Worm (Caenorhabditis elegans) whole organism, young adult: ENCODE results near the gene C25H3.17.

Source experiments
- B0261.1 ChIP-seq: sonication (generic microtip); optimal IDR thresholded peaks from 2 replicates; lab custom pipeline; 2016; ENCODE audit warnings: mild to moderate bottlenecking, missing genetic modification characterization, moderate library complexity, missing compliant biosample characterization
- B0336.3 ChIP-seq: fragments of 200-800 bp; sonication (Bioruptor generic); IDR thresholded peaks from 2 replicates; pipeline ENCODE4 v1.3.6; 2022; ENCODE audit warnings: missing genetic modification characterization, missing compliant biosample characterization
- C17E4.6 ChIP-seq: fragments of 200-800 bp; sonication (Bioruptor generic); IDR thresholded peaks from 2 replicates; pipeline ENCODE4 v1.3.6; 2022; ENCODE audit warnings: missing genetic modification reagents, missing genetic modification characterization, missing compliant biosample characterization
- F10E7.11 ChIP-seq: sonication (generic microtip); optimal IDR thresholded peaks from 2 replicates; lab custom pipeline; 2017; ENCODE audit warnings: mild to moderate bottlenecking, missing genetic modification characterization, moderate library complexity, missing compliant biosample characterization
- F37B4.10 ChIP-seq: fragments of 200-800 bp; sonication (Bioruptor generic); IDR thresholded peaks from 2 replicates; pipeline ENCODE4 v1.3.6; 2022; ENCODE audit warnings: missing genetic modification characterization, missing compliant biosample characterization
- F39B2.1 ChIP-seq: fragments of 200-800 bp; sonication (Bioruptor generic); IDR thresholded peaks from 2 replicates; pipeline ENCODE4 v1.3.6; 2022; ENCODE audit warnings: missing genetic modification reagents, missing genetic modification characterization, missing compliant biosample characterization
- F49E8.2 ChIP-seq: sonication (generic microtip); optimal IDR thresholded peaks from 3 replicates; lab custom pipeline; 2017; ENCODE audit warnings: missing genetic modification characterization, mild to moderate bottlenecking, missing compliant biosample characterization, antibody characterized with exemption, moderate library complexity; ENCODE audit not compliant: insufficient read depth
- F55B11.4 ChIP-seq: sonication (generic microtip); optimal IDR thresholded peaks from 2 replicates; lab custom pipeline; 2016; ENCODE audit warnings: missing compliant biosample characterization, missing genetic modification characterization, borderline replicate concordance; ENCODE audit not compliant: insufficient read depth
- F57C9.4 ChIP-seq: sonication (generic microtip); optimal IDR thresholded peaks from 2 replicates; lab custom pipeline; 2017; ENCODE audit warnings: mild to moderate bottlenecking, missing genetic modification characterization, missing compliant biosample characterization
- K12H6.12 ChIP-seq: fragments of 200-800 bp; sonication (Bioruptor generic); optimal IDR thresholded peaks from 2 replicates; lab custom pipeline; 2018; ENCODE audit warnings: mild to moderate bottlenecking, missing genetic modification characterization, missing compliant biosample characterization
- T07F8.4 ChIP-seq: sonication (generic microtip); optimal IDR thresholded peaks from 2 replicates; lab custom pipeline; 2016; ENCODE audit warnings: mild to moderate bottlenecking, missing genetic modification characterization, moderate library complexity, missing compliant biosample characterization
- T26A5.8 ChIP-seq: sonication (generic microtip); optimal IDR thresholded peaks from 2 replicates; lab custom pipeline; 2016; ENCODE audit warnings: missing genetic modification characterization, missing compliant biosample characterization
- Y53F4B.3 ChIP-seq: fragments of 200-800 bp; sonication (Bioruptor generic); IDR thresholded peaks from 2 replicates; pipeline ENCODE4 v1.3.6; 2022; ENCODE audit warnings: missing genetic modification reagents, missing genetic modification characterization, missing compliant biosample characterization
- Y67H2A.10 ChIP-seq: fragments of 200-800 bp; sonication (Bioruptor generic); conservative IDR thresholded peaks from 2 replicates; pipeline ENCODE4 v1.3.6; 2022; ENCODE audit warnings: missing genetic modification reagents, missing genetic modification characterization, missing compliant biosample characterization
- ZK185.1 ChIP-seq: sonication (generic microtip); optimal IDR thresholded peaks from 2 replicates; lab custom pipeline; 2016; ENCODE audit warnings: mild to moderate bottlenecking, missing genetic modification characterization, missing compliant biosample characterization; ENCODE audit not compliant: poor library complexity, severe bottlenecking
- ama-1 ChIP-seq, 3 experiments: fragments of 150-350 bp in 1 of 3; sonication (generic microtip) in 2 of 3; optimal IDR thresholded peaks; 2 replicates each; lab custom pipeline; 2014 to 2018; ENCODE audit warnings: missing biosample characterization in 2 of 3, missing genetic modification characterization in 2 of 3, missing genetic modification reagents in 2 of 3
- aptf-3 ChIP-seq: fragments of 200-800 bp; sonication (Bioruptor generic); IDR thresholded peaks from 2 replicates; pipeline ENCODE4 v1.3.6; 2022; ENCODE audit warnings: missing genetic modification characterization, missing compliant biosample characterization
- attf-6 ChIP-seq: fragments of 200-800 bp; sonication (Bioruptor generic); IDR thresholded peaks from 2 replicates; pipeline ENCODE4 v1.3.6; 2022; ENCODE audit warnings: missing genetic modification reagents, missing genetic modification characterization, missing compliant biosample characterization
- cebp-1 ChIP-seq, 2 experiments: fragments of 200-800 bp in 1 of 2; sonication (Bioruptor generic) in 1 of 2; sonication (generic microtip) in 1 of 2; IDR thresholded peaks in 1 of 2; optimal IDR thresholded peaks in 1 of 2; 2 replicates each; pipeline versions ENCODE4 v1.3.6 to Lab custom; 2017 to 2022; ENCODE audit warnings: missing compliant biosample characterization in 2 of 2, missing genetic modification characterization in 2 of 2, mild to moderate bottlenecking in 1 of 2, missing genetic modification reagents in 1 of 2, moderate library complexity in 1 of 2
- ceh-40 ChIP-seq: fragments of 200-800 bp; sonication (Bioruptor generic); IDR thresholded peaks from 2 replicates; pipeline ENCODE4 v1.3.6; 2022; ENCODE audit warnings: missing genetic modification characterization, missing compliant biosample characterization
- ceh-58 ChIP-seq: fragments of 200-800 bp; sonication (Bioruptor generic); IDR thresholded peaks from 2 replicates; pipeline ENCODE4 v1.3.6; 2022; ENCODE audit warnings: missing genetic modification characterization, missing compliant biosample characterization
- ceh-91 ChIP-seq: fragments of 200-800 bp; sonication (Bioruptor generic); IDR thresholded peaks from 2 replicates; pipeline ENCODE4 v1.3.6; 2022; ENCODE audit warnings: missing genetic modification reagents, missing genetic modification characterization, missing compliant biosample characterization
- chd-7 ChIP-seq: sonication (generic microtip); optimal IDR thresholded peaks from 2 replicates; lab custom pipeline; 2016; ENCODE audit warnings: mild to moderate bottlenecking, missing genetic modification characterization, moderate library complexity, missing compliant biosample characterization
- dpl-1 ChIP-seq: fragments of 150-350 bp; optimal IDR thresholded peaks from 2 replicates; lab custom pipeline; 2014; ENCODE audit warnings: missing biosample characterization, missing genetic modification reagents, missing genetic modification characterization
- ekl-4 ChIP-seq: fragments of 200-800 bp; sonication (Bioruptor generic); IDR thresholded peaks from 2 replicates; pipeline ENCODE4 v1.3.6; 2022; ENCODE audit warnings: missing genetic modification reagents, missing genetic modification characterization, missing compliant biosample characterization
- fkh-3 ChIP-seq: sonication (generic microtip); optimal IDR thresholded peaks from 2 replicates; lab custom pipeline; 2016; ENCODE audit warnings: mild to moderate bottlenecking, missing genetic modification characterization, missing compliant biosample characterization
- gei-17 ChIP-seq: fragments of 200-800 bp; sonication (Bioruptor generic); optimal IDR thresholded peaks from 2 replicates; lab custom pipeline; 2018; ENCODE audit warnings: mild to moderate bottlenecking, missing genetic modification characterization, missing compliant biosample characterization
- hmg-20 ChIP-seq: fragments of 200-800 bp; sonication (Bioruptor generic); IDR thresholded peaks from 2 replicates; pipeline ENCODE4 v1.3.6; 2022; ENCODE audit warnings: missing genetic modification reagents, missing genetic modification characterization, missing compliant biosample characterization
- hrde-1 ChIP-seq: sonication (generic microtip); optimal IDR thresholded peaks from 2 replicates; lab custom pipeline; 2016; ENCODE audit warnings: missing genetic modification characterization, mild to moderate bottlenecking, missing compliant biosample characterization, moderate library complexity, missing genotype, missing genetic modification reagents, borderline replicate concordance
- hsf-1 ChIP-seq: fragments of 200-800 bp; sonication (Bioruptor generic); IDR thresholded peaks from 2 replicates; pipeline ENCODE4 v1.3.6; 2022; ENCODE audit warnings: missing genetic modification reagents, missing genetic modification characterization, missing compliant biosample characterization
- madf-6 ChIP-seq: fragments of 200-800 bp; sonication (Bioruptor generic); IDR thresholded peaks from 2 replicates; pipeline ENCODE4 v1.3.6; 2022; ENCODE audit warnings: missing genetic modification reagents, missing genetic modification characterization, missing compliant biosample characterization
- mel-28 ChIP-seq: sonication (generic microtip); optimal IDR thresholded peaks from 2 replicates; lab custom pipeline; 2016; ENCODE audit warnings: borderline replicate concordance, mild to moderate bottlenecking, missing genetic modification characterization, missing compliant biosample characterization
- nfya-1 ChIP-seq: sonication (generic microtip); optimal IDR thresholded peaks from 2 replicates; lab custom pipeline; 2017; ENCODE audit warnings: antibody characterized with exemption, missing compliant biosample characterization, missing genetic modification characterization, borderline replicate concordance; ENCODE audit not compliant: insufficient read depth
- nfyb-1 ChIP-seq: fragments of 200-800 bp; sonication (Bioruptor generic); IDR thresholded peaks from 2 replicates; pipeline ENCODE4 v1.3.6; 2022; ENCODE audit warnings: missing genetic modification reagents, missing genetic modification characterization, missing compliant biosample characterization
- nhr-120 ChIP-seq: fragments of 200-800 bp; sonication (Bioruptor generic); IDR thresholded peaks from 2 replicates; pipeline ENCODE4 v1.3.6; 2022; ENCODE audit warnings: missing genetic modification characterization, missing compliant biosample characterization
- nhr-27 ChIP-seq: fragments of 200-800 bp; sonication (Bioruptor generic); optimal IDR thresholded peaks from 2 replicates; lab custom pipeline; 2018; ENCODE audit warnings: mild to moderate bottlenecking, missing genetic modification characterization, moderate library complexity, missing compliant biosample characterization
- nhr-80 ChIP-seq: sonication (generic microtip); optimal IDR thresholded peaks from 2 replicates; lab custom pipeline; 2016; ENCODE audit warnings: missing genetic modification characterization, missing compliant biosample characterization
- nhr-90 ChIP-seq: sonication (generic microtip); optimal IDR thresholded peaks from 2 replicates; lab custom pipeline; 2016; ENCODE audit warnings: missing genotype, mild to moderate bottlenecking, missing genetic modification characterization, missing compliant biosample characterization
- rcor-1 ChIP-seq: fragments of 200-800 bp; sonication (Bioruptor generic); IDR thresholded peaks from 2 replicates; pipeline ENCODE4 v1.3.6; 2022; ENCODE audit warnings: missing genetic modification reagents, missing genetic modification characterization, missing compliant biosample characterization
- rec-8 ChIP-seq, 2 experiments: sonication (generic microtip); optimal IDR thresholded peaks; 2 replicates each; lab custom pipeline; 2016; ENCODE audit warnings: mild to moderate bottlenecking in 2 of 2, missing genetic modification characterization in 2 of 2, missing genetic modification reagents in 2 of 2, missing genotype in 2 of 2, missing biosample characterization in 1 of 2, missing compliant biosample characterization in 1 of 2, moderate library complexity in 1 of 2
- rpc-1 ChIP-seq, 2 experiments: fragments of 150-350 bp in 1 of 2; sonication (generic microtip) in 1 of 2; optimal IDR thresholded peaks; 2 replicates each; lab custom pipeline; 2014 to 2018; ENCODE audit warnings: missing biosample characterization in 1 of 2, missing genetic modification characterization in 1 of 2, missing genetic modification reagents in 1 of 2, missing genotype in 1 of 2
- somi-1 ChIP-seq: fragments of 200-800 bp; sonication (Bioruptor generic); optimal IDR thresholded peaks from 2 replicates; lab custom pipeline; 2018; ENCODE audit warnings: mild to moderate bottlenecking, missing genetic modification characterization, missing compliant biosample characterization
- tbx-9 ChIP-seq: sonication (generic microtip); optimal IDR thresholded peaks from 2 replicates; lab custom pipeline; 2016; ENCODE audit warnings: borderline replicate concordance, missing genetic modification characterization, inconsistent platforms, missing compliant biosample characterization
- unc-62 ChIP-seq: fragments of 150-350 bp; optimal IDR thresholded peaks from 2 replicates; lab custom pipeline; 2014; ENCODE audit warnings: missing biosample characterization, missing genetic modification reagents, missing genetic modification characterization
- xnd-1 ChIP-seq: sonication (generic microtip); optimal IDR thresholded peaks from 2 replicates; lab custom pipeline; 2016; ENCODE audit warnings: missing genotype, missing genetic modification reagents, missing genetic modification characterization, missing compliant biosample characterization
- ztf-22 ChIP-seq: fragments of 200-800 bp; sonication (Bioruptor generic); optimal IDR thresholded peaks from 2 replicates; lab custom pipeline; 2018; ENCODE audit warnings: mild to moderate bottlenecking, missing genetic modification characterization, moderate library complexity, missing compliant biosample characterization
- ztf-25 ChIP-seq: fragments of 200-800 bp; sonication (Bioruptor generic); IDR thresholded peaks from 2 replicates; pipeline ENCODE4 v1.3.6; 2022; ENCODE audit warnings: missing genetic modification reagents, missing genetic modification characterization, missing compliant biosample characterization

The C25H3.17 gene

DNA sequence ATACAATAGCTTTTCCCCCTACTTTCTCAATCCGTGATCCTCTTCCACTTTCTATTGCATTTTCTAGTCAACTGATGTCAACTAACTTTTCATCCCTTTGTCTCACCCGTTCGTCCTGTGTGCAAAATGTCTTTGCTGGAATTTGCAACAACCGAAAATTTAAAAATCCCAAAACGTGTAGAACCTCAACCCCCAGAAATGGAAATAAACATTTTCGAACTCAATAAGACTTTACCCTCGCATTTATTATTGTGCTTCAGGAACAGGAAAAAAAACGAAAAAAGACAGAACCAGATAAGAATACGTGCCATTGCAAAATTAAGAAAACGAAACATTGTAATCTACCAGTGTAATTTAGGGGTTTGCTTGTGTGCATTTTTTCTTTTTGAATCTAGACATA lies 42.6 kb upstream of the C25H3.17 start (continued):
- TF ChIP-seq rcor-1 (GFP tag; lab: Robert Waterston, UW) (no peak; the same call in 1 of the 2 replicates), F55B11.4 (tag; lab: Kevin White, UChicago) (no peak), xnd-1 (tag; lab: Kevin White, UChicago) (no peak), ama-1 (optimal IDR thresholded peaks at IDR 0.05; lab: Kevin White, UChicago) (no peak), ama-1 (GFP tag; optimal IDR thresholded peaks at IDR 0.05; lab: Kevin White, UChicago) (peak in 1 of 2 experiments; percentile 45), B0336.3 (GFP tag; lab: Robert Waterston, UW) (peak; percentile 60; the same call in 1 of the 2 replicates), ZK185.1 (peak; percentile 35), hrde-1 (tag; lab: Kevin White, UChicago) (peak; percentile 68), F57C9.4 (tag; lab: Kevin White, UChicago) (no peak), T07F8.4 (tag; lab: Kevin White, UChicago) (no peak), gei-17 (GFP tag; lab: Kevin White, UChicago) (no peak), hmg-20 (GFP tag; lab: Robert Waterston, UW) (no peak), unc-62 (GFP tag; lab: Kevin White, UChicago) (no peak), rpc-1 (optimal IDR thresholded peaks at IDR 0.05; lab: Kevin White, UChicago) (no peak), rpc-1 (tag; optimal IDR thresholded peaks at IDR 0.05; lab: Kevin White, UChicago) (no peak), nhr-120 (no peak), dpl-1 (GFP tag; lab: Kevin White, UChicago) (no peak), F39B2.1 (GFP tag; lab: Robert Waterston, UW) (no peak), nhr-27 (tag; lab: Kevin White, UChicago) (no peak), F10E7.11 (tag; lab: Kevin White, UChicago) (no peak), Y53F4B.3 (GFP tag; lab: Robert Waterston, UW) (no peak), nhr-90 (tag; lab: Kevin White, UChicago) (no peak), chd-7 (no peak), nfya-1 (tag; lab: Kevin White, UChicago) (no peak), madf-6 (GFP tag; lab: Robert Waterston, UW) (peak; percentile 40; the same call in 1 of the 2 replicates), mel-28 (tag; lab: Kevin White, UChicago) (no peak), K12H6.12 (tag; lab: Kevin White, UChicago) (no peak), somi-1 (GFP tag; lab: Kevin White, UChicago) (no peak), fkh-3 (no peak), cebp-1 (GFP tag; IDR thresholded peaks at IDR 0.05; lab: Robert Waterston, UW) (no peak), cebp-1 (tag; optimal IDR thresholded peaks at IDR 0.05; lab: Kevin White, UChicago) (peak; percentile 24), rec-8 (tag; optimal IDR thresholded peaks at IDR 0.05; lab: Kevin White, UChicago) (no peak), T26A5.8 (tag; lab: Kevin White, UChicago) (no peak), Y67H2A.10 (GFP tag; lab: Robert Waterston, UW) (no peak), ceh-58 (no peak), ceh-40 (GFP tag; lab: Robert Waterston, UW) (no peak), ztf-22 (no peak), ekl-4 (GFP tag; lab: Robert Waterston, UW) (peak; percentile 43; the same call in 1 of the 2 replicates), B0261.1 (no peak), F49E8.2 (tag; lab: Kevin White, UChicago) (no peak), ceh-91 (GFP tag; lab: Robert Waterston, UW) (no peak), nfyb-1 (peak; percentile 58; the same call in 1 of the 2 replicates), attf-6 (no peak), nhr-80 (tag; lab: Kevin White, UChicago) (no peak), hsf-1 (GFP tag; lab: Robert Waterston, UW) (peak; percentile 67), F37B4.10 (GFP tag; lab: Robert Waterston, UW) (no peak), C17E4.6 (GFP tag; lab: Robert Waterston, UW) (no peak), aptf-3 (no peak), tbx-9 (no peak), ztf-25 (GFP tag; lab: Robert Waterston, UW) (no peak)
